Worm (Caenorhabditis elegans): ENCODE measurements around the gene tyra-2.

DNA sequence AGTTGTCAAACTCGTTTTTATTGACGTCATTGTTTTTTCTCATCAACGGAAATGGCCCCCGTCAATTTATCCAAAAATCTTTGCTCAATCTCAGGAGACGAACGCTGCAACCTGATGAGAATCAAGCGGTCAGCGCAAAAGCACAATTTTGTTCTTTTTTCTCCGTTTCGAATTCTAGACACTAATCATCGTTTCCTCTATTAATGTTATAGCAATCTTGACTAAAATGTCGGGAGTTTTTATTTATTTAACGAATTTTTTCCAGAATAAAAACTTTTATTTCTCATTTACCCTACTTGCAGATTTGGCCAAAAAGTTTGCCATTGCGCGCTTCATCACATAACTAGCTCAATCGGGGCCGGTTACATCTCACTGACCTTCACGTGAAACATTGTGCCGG is 16.0 kb downstream of the tyra-2 start, which contains the start of gene F01E11.18:
- TF ChIP-seq unc-39 (tag; optimal IDR thresholded peaks at IDR 0.05) (no peak), elt-2 (tag; optimal IDR thresholded peaks at IDR 0.05) (no peak), nhr-77 (tag; optimal IDR thresholded peaks at IDR 0.05) (no peak), zag-1 (tag; optimal IDR thresholded peaks at IDR 0.05) (no peak), unc-62 (GFP tag; optimal IDR thresholded peaks at IDR 0.05) (no peak), nhr-76 (tag; optimal IDR thresholded peaks at IDR 0.05) (no peak), ama-1 (optimal IDR thresholded peaks at IDR 0.05) (no peak), pha-4 (tag; optimal IDR thresholded peaks at IDR 0.05) (no peak)

Data from whole organism, L3 larva.